Fruit fly (Drosophila melanogaster) whole organism: ENCODE data around the gene CG45067.

ENCODE experiments used
- CG8478 ChIP-seq: fragments of >200 bp; optimal IDR thresholded peaks from 2 replicates; lab custom pipeline; 2018; ENCODE audit warnings: inconsistent platforms
- EcR ChIP-seq, 2 experiments: fragments of >200 bp; optimal IDR thresholded peaks; 2 replicates each; lab custom pipeline; 2017; ENCODE audit warnings: missing biosample characterization in 2 of 2, missing genetic modification characterization in 2 of 2, missing genetic modification reagents in 2 of 2
- pan ChIP-seq: fragments of >200 bp; optimal IDR thresholded peaks from 2 replicates; lab custom pipeline; 2017
- psq ChIP-seq: fragments of >200 bp; optimal IDR thresholded peaks from 2 replicates; lab custom pipeline; 2017
- usp ChIP-seq: fragments of >200 bp; optimal IDR thresholded peaks from 2 replicates; lab custom pipeline; 2017; ENCODE audit warnings: missing biosample characterization, missing genetic modification characterization, mixed read lengths

- TF ChIP-seq usp (GFP tag; lab: Kevin White, UChicago) (no peak), CG8478 (lab: Kevin White, UChicago) (no peak), pan (no peak), EcR (GFP tag; optimal IDR thresholded peaks at IDR 0.05; lab: Kevin White, UChicago) (no peak), psq (no peak)
Observed at dm6 chr3L:3074805-3075204, 39.5 kb downstream of the CG45067 start.
